Fruit fly (Drosophila melanogaster) whole organism, embryonic: ENCODE data around the gene drongo.

Experiments
- BtbVII ChIP-seq: fragments of 200-800 bp; sonication (Bioruptor generic); optimal IDR thresholded peaks from 3 replicates; lab custom pipeline; 2017; ENCODE audit warnings: missing biosample characterization, mild to moderate bottlenecking, missing genetic modification characterization
- CG10267 ChIP-seq: fragments of 200-800 bp; sonication (Bioruptor generic); optimal IDR thresholded peaks from 2 replicates; lab custom pipeline; 2018; ENCODE audit warnings: missing biosample characterization, mild to moderate bottlenecking, missing genetic modification characterization, moderate library complexity
- CG10959 ChIP-seq: fragments of 200-800 bp; sonication (Bioruptor generic); IDR thresholded peaks from 2 replicates; pipeline ENCODE4 v1.3.6; 2022; ENCODE audit warnings: missing biosample characterization, missing genetic modification characterization
- CG12391 ChIP-seq: fragments of 200-800 bp; sonication (Bioruptor generic); optimal IDR thresholded peaks from 3 replicates; lab custom pipeline; 2018; ENCODE audit warnings: missing biosample characterization, mild to moderate bottlenecking, missing genetic modification characterization, moderate library complexity
- CG15011 ChIP-seq: fragments of 200-800 bp; sonication (Bioruptor generic); optimal IDR thresholded peaks from 3 replicates; lab custom pipeline; 2018; ENCODE audit warnings: missing biosample characterization, mild to moderate bottlenecking, missing genetic modification characterization
- CG17385 ChIP-seq: fragments of 200-800 bp; sonication (Bioruptor generic); optimal IDR thresholded peaks from 3 replicates; lab custom pipeline; 2018; ENCODE audit warnings: missing biosample characterization, mild to moderate bottlenecking, missing genetic modification characterization
- CG2129 ChIP-seq: fragments of 200-800 bp; sonication (Bioruptor generic); IDR thresholded peaks from 2 replicates; pipeline ENCODE4 v1.3.6; 2022; ENCODE audit warnings: missing biosample characterization, missing genetic modification characterization; ENCODE audit not compliant: partially characterized antibody
- CG2199 ChIP-seq: fragments of 200-800 bp; sonication (Bioruptor generic); IDR thresholded peaks from 3 replicates; pipeline ENCODE4 v1.3.6; 2022; ENCODE audit warnings: missing biosample characterization, missing genetic modification characterization
- CG2678 ChIP-seq: fragments of 200-800 bp; sonication (Bioruptor generic); optimal IDR thresholded peaks from 3 replicates; lab custom pipeline; 2019; ENCODE audit warnings: missing biosample characterization, mild to moderate bottlenecking, missing genetic modification characterization, moderate library complexity
- CG2875 ChIP-seq: fragments of 200-800 bp; sonication (Bioruptor generic); optimal IDR thresholded peaks from 2 replicates; lab custom pipeline; 2017; ENCODE audit warnings: missing biosample characterization, mild to moderate bottlenecking, missing genetic modification characterization, missing genetic modification reagents
- CG30431 ChIP-seq: fragments of 200-800 bp; sonication (Bioruptor generic); optimal IDR thresholded peaks from 2 replicates; lab custom pipeline; 2017; ENCODE audit warnings: missing biosample characterization, missing genetic modification characterization
- CG3847 ChIP-seq: fragments of 200-800 bp; sonication (Bioruptor generic); IDR thresholded peaks from 2 replicates; pipeline ENCODE4 v1.3.6; 2022; ENCODE audit warnings: missing biosample characterization, missing genetic modification characterization
- CG6272 ChIP-seq: fragments of 200-800 bp; sonication (Bioruptor generic); IDR thresholded peaks from 2 replicates; pipeline ENCODE4 v1.3.6; 2022; ENCODE audit warnings: missing biosample characterization, missing genetic modification characterization
- CG7928 ChIP-seq: fragments of 200-800 bp; sonication (Bioruptor generic); optimal IDR thresholded peaks from 2 replicates; lab custom pipeline; 2017; ENCODE audit warnings: missing biosample characterization, mild to moderate bottlenecking, missing genetic modification characterization
- Dip2 ChIP-seq: fragments of 200-800 bp; sonication (Bioruptor generic); IDR thresholded peaks from 2 replicates; pipeline ENCODE4 v1.3.6; 2022; ENCODE audit warnings: missing biosample characterization, missing genetic modification characterization
- Dll ChIP-seq: fragments of 200-800 bp; sonication (Bioruptor generic); IDR thresholded peaks from 4 replicates; pipeline ENCODE4 v1.3.6; 2022; ENCODE audit warnings: missing biosample characterization, missing genetic modification characterization; ENCODE audit not compliant: partially characterized antibody
- E2f1 ChIP-seq: fragments of 200-800 bp; sonication (Bioruptor generic); IDR thresholded peaks from 2 replicates; pipeline ENCODE4 v1.3.6; 2022; ENCODE audit warnings: missing biosample characterization, missing genetic modification characterization
- Fer3 ChIP-seq: fragments of 200-800 bp; sonication (Bioruptor generic); optimal IDR thresholded peaks from 2 replicates; lab custom pipeline; 2018; ENCODE audit warnings: missing biosample characterization, mild to moderate bottlenecking, missing genetic modification characterization, moderate library complexity
- Gug ChIP-seq: fragments of 200-800 bp; sonication (Bioruptor generic); IDR thresholded peaks from 4 replicates; pipeline ENCODE4 v1.3.6; 2022; ENCODE audit warnings: missing biosample characterization, missing genetic modification characterization
- H15 ChIP-seq: fragments of 200-800 bp; sonication (Bioruptor generic); IDR thresholded peaks from 3 replicates; pipeline ENCODE4 v1.3.6; 2022; ENCODE audit warnings: missing biosample characterization, missing genetic modification characterization
- Hey ChIP-seq: fragments of 200-800 bp; sonication (Bioruptor generic); optimal IDR thresholded peaks from 3 replicates; lab custom pipeline; 2018; ENCODE audit warnings: missing biosample characterization, mild to moderate bottlenecking, missing genetic modification characterization
- Hr3 ChIP-seq: fragments of 200-800 bp; sonication (Bioruptor generic); optimal IDR thresholded peaks from 3 replicates; lab custom pipeline; 2016; ENCODE audit warnings: missing biosample characterization, missing genetic modification characterization
- Lhr ChIP-seq: fragments of 200-800 bp; sonication (Bioruptor generic); optimal IDR thresholded peaks from 3 replicates; lab custom pipeline; 2017; ENCODE audit warnings: mild to moderate bottlenecking, missing biosample characterization, missing genetic modification reagents, missing genetic modification characterization
- Med ChIP-seq: fragments of 200-800 bp; sonication (Bioruptor generic); peaks from one replicate; lab custom pipeline; 2016; ENCODE audit warnings: missing biosample characterization, missing genetic modification characterization, mild to moderate bottlenecking, inconsistent platforms, moderate library complexity
- NC2α ChIP-seq: fragments of 200-800 bp; sonication (Bioruptor generic); optimal IDR thresholded peaks from 2 replicates; lab custom pipeline; 2016; ENCODE audit warnings: missing biosample characterization, missing genetic modification characterization
- NK7.1 ChIP-seq: fragments of 200-800 bp; sonication (Bioruptor generic); optimal IDR thresholded peaks from 3 replicates; lab custom pipeline; 2016; ENCODE audit warnings: missing biosample characterization, missing genetic modification characterization
- Oli ChIP-seq: fragments of 200-800 bp; sonication (Bioruptor generic); optimal IDR thresholded peaks from 2 replicates; lab custom pipeline; 2018; ENCODE audit warnings: missing biosample characterization, mild to moderate bottlenecking, missing genetic modification characterization, moderate library complexity
- Rx ChIP-seq: fragments of 200-800 bp; sonication (Bioruptor generic); IDR thresholded peaks from 2 replicates; pipeline ENCODE4 v1.3.6; 2022; ENCODE audit warnings: missing biosample characterization, missing genetic modification characterization
- Side ChIP-seq: fragments of 200-800 bp; sonication (Bioruptor generic); optimal IDR thresholded peaks from 2 replicates; lab custom pipeline; 2016; ENCODE audit warnings: missing biosample characterization, missing genetic modification characterization
- Sox102F ChIP-seq: fragments of 200-800 bp; sonication (Bioruptor generic); optimal IDR thresholded peaks from 2 replicates; lab custom pipeline; 2018; ENCODE audit warnings: missing biosample characterization, mild to moderate bottlenecking, missing genetic modification characterization, moderate library complexity
- Trl ChIP-seq, 3 experiments: fragments of >200 bp in 2 of 3; fragments of 200-800 bp in 1 of 3; sonication (Bioruptor generic) in 1 of 3; optimal IDR thresholded peaks; 2 replicates in 1 of 3; 3 replicates in 2 of 3; lab custom pipeline; 2016 to 2017; ENCODE audit warnings: missing biosample characterization in 1 of 3, missing genetic modification characterization in 1 of 3
- ase ChIP-seq: fragments of 200-800 bp; sonication (Bioruptor generic); IDR thresholded peaks from 3 replicates; pipeline ENCODE4 v1.3.6; 2022; ENCODE audit warnings: missing biosample characterization, missing genetic modification characterization
- ash1 ChIP-seq: fragments of 200-800 bp; sonication (Bioruptor generic); optimal IDR thresholded peaks from 2 replicates; lab custom pipeline; 2018; ENCODE audit warnings: missing biosample characterization, mild to moderate bottlenecking, missing genetic modification characterization
- chif ChIP-seq, 2 experiments: fragments of 200-800 bp; sonication (Bioruptor generic); optimal IDR thresholded peaks; 3 replicates each; lab custom pipeline; 2016; ENCODE audit warnings: missing biosample characterization in 2 of 2, missing genetic modification characterization in 2 of 2
- croc ChIP-seq: fragments of 200-800 bp; sonication (Bioruptor generic); conservative IDR thresholded peaks from 3 replicates; pipeline ENCODE4 v1.3.6; 2022; ENCODE audit warnings: missing biosample characterization, missing genetic modification characterization
- disco-r ChIP-seq: fragments of 200-800 bp; sonication (Bioruptor generic); optimal IDR thresholded peaks from 2 replicates; lab custom pipeline; 2016; ENCODE audit warnings: missing biosample characterization, missing genetic modification characterization
- en ChIP-seq: fragments of 200-800 bp; sonication (Bioruptor generic); optimal IDR thresholded peaks from 2 replicates; lab custom pipeline; 2016; ENCODE audit warnings: missing biosample characterization, missing genetic modification characterization
- grau ChIP-seq: fragments of 200-800 bp; optimal IDR thresholded peaks from 3 replicates; lab custom pipeline; 2019; ENCODE audit warnings: missing biosample characterization, mild to moderate bottlenecking, missing genetic modification characterization, moderate library complexity
- gro ChIP-seq: fragments of 200-800 bp; sonication (Bioruptor generic); optimal IDR thresholded peaks from 2 replicates; lab custom pipeline; 2016; ENCODE audit warnings: missing biosample characterization, missing genetic modification characterization
- gsb ChIP-seq: fragments of 200-800 bp; sonication (Bioruptor generic); IDR thresholded peaks from 2 replicates; pipeline ENCODE4 v1.3.6; 2022; ENCODE audit warnings: missing biosample characterization, missing genetic modification characterization
- ken ChIP-seq: fragments of 200-800 bp; sonication (Bioruptor generic); IDR thresholded peaks from 3 replicates; pipeline ENCODE4 v1.3.6; 2022; ENCODE audit warnings: missing biosample characterization, missing genetic modification characterization
- mld ChIP-seq: fragments of 200-800 bp; sonication (Bioruptor generic); IDR thresholded peaks from 3 replicates; pipeline ENCODE4 v1.3.6; 2022; ENCODE audit warnings: missing biosample characterization, missing genetic modification characterization; ENCODE audit not compliant: partially characterized antibody
- nerfin-2 ChIP-seq: fragments of 200-800 bp; sonication (Bioruptor generic); IDR thresholded peaks from 2 replicates; pipeline ENCODE4 v1.3.6; 2022; ENCODE audit warnings: missing biosample characterization, missing genetic modification characterization; ENCODE audit not compliant: partially characterized antibody
- otp ChIP-seq: fragments of 200-800 bp; sonication (Bioruptor generic); IDR thresholded peaks from 3 replicates; pipeline ENCODE4, ENCODE4 v1.3.6; 2022; ENCODE audit warnings: missing biosample characterization, missing genetic modification characterization
- phol ChIP-seq: fragments of 200-800 bp; sonication (Bioruptor generic); optimal IDR thresholded peaks from 3 replicates; lab custom pipeline; 2018; ENCODE audit warnings: missing biosample characterization, mild to moderate bottlenecking, missing genetic modification characterization, moderate library complexity
- ro ChIP-seq: fragments of 200-800 bp; sonication (Bioruptor generic); IDR thresholded peaks from 2 replicates; pipeline ENCODE4 v1.3.6; 2022; ENCODE audit warnings: missing biosample characterization, missing genetic modification characterization
- sens ChIP-seq: fragments of 200-800 bp; sonication (Bioruptor generic); peaks from one replicate; lab custom pipeline; 2016; ENCODE audit warnings: missing biosample characterization, missing genetic modification characterization
- sisA ChIP-seq: fragments of 200-800 bp; sonication (Bioruptor generic); IDR thresholded peaks from 2 replicates; pipeline ENCODE4 v1.3.6; 2022; ENCODE audit warnings: missing biosample characterization, missing genetic modification characterization
- so ChIP-seq: fragments of 200-800 bp; sonication (Bioruptor generic); IDR thresholded peaks from 3 replicates; pipeline ENCODE4 v1.3.6; 2022; ENCODE audit warnings: missing biosample characterization, missing genetic modification characterization
- sqz ChIP-seq: fragments of 200-800 bp; sonication (Bioruptor generic); optimal IDR thresholded peaks from 3 replicates; lab custom pipeline; 2018; ENCODE audit warnings: missing biosample characterization, mild to moderate bottlenecking, missing genetic modification characterization

drongo gene

DNA sequence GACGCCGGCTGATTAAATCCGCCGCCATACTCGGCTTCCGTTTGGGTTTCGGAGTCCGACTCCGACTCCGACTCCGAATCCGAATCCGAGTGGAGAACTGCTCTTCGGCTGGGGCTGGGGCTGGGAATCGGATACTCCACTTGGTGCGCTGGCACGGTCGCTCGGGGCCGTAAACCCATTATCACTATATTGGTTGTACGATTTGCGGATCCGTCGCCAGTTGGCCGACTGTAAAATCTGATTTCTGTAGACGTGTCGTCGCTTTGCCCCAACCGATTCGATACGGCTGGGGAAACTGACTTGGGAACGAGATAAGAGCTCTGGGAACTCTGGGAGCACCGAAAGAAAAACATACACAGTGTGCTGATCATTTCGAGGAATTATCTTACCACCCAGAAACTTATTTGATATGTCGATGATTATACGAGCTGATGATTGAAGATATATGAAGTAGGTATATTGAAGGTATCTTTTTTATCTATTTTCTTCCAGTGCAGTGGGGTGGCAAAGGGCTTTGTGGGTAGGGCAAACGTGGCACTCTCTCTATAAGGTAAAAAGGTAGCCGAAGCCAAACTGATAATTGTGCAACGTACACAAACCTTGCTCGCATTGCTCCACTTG, 7.1 kb upstream of the drongo start (continued):
- TF ChIP-seq CG30431 (GFP tag; lab: Kevin White, UChicago) (no peak), CG10959 (GFP tag; lab: Robert Waterston, UW) (no peak), CG3847 (GFP tag; lab: Robert Waterston, UW) (peak; percentile 51; the same call in 1 of the 2 replicates), Hey (tag; lab: Kevin White, UChicago) (no peak), sisA (GFP tag; lab: Robert Waterston, UW) (peak; percentile 76), Hr3 (peak; percentile 42), Sox102F (GFP tag; lab: Kevin White, UChicago) (peak; percentile 82), Lhr (GFP tag; lab: Kevin White, UChicago) (no peak), so (GFP tag; lab: Robert Waterston, UW) (0 out of 3 replicates have a peak, but pooled peaks have one; percentile 50), NC2α (GFP tag; lab: Kevin White, UChicago) (no peak), sens (GFP tag; lab: Kevin White, UChicago) (peak; percentile 89), CG15011 (GFP tag; lab: Kevin White, UChicago) (no peak), CG12391 (tag; lab: Kevin White, UChicago) (peak; percentile 74), en (GFP tag; lab: Kevin White, UChicago) (peak; percentile 48), chif (GFP tag; optimal IDR thresholded peaks at IDR 0.05; lab: Kevin White, UChicago) (peak; percentile 52 to 58), Trl (optimal IDR thresholded peaks at IDR 0.05; lab: Kevin White, UChicago) (no peak), Trl (GFP tag; optimal IDR thresholded peaks at IDR 0.05; lab: Kevin White, UChicago) (peak; percentile 33), croc (GFP tag; lab: Robert Waterston, UW) (peak; percentile 25; the same call in 1 of the 3 replicates), Side (GFP tag; lab: Kevin White, UChicago) (peak; percentile 8), E2f1 (GFP tag; lab: Robert Waterston, UW) (peak; percentile 64), Dip2 (GFP tag; lab: Robert Waterston, UW) (no peak), CG2199 (GFP tag; lab: Robert Waterston, UW) (no peak), disco-r (GFP tag; lab: Kevin White, UChicago) (peak; percentile 57), CG2875 (GFP tag; lab: Kevin White, UChicago) (peak; percentile 25), CG2678 (tag; lab: Kevin White, UChicago) (peak; percentile 55), Oli (tag; lab: Kevin White, UChicago) (peak; percentile 48), ash1 (GFP tag; lab: Kevin White, UChicago) (no peak), CG10267 (tag; lab: Kevin White, UChicago) (peak; percentile 41), Med (GFP tag; lab: Kevin White, UChicago) (peak; percentile 80), ase (GFP tag; lab: Robert Waterston, UW) (no peak), gsb (no peak), CG7928 (GFP tag; lab: Kevin White, UChicago) (no peak), mld (GFP tag; lab: Robert Waterston, UW) (no peak), sqz (peak; percentile 7), nerfin-2 (GFP tag; lab: Robert Waterston, UW) (no peak), ro (GFP tag; lab: Robert Waterston, UW) (no peak), gro (GFP tag; lab: Kevin White, UChicago) (no peak), CG6272 (GFP tag; lab: Robert Waterston, UW) (0 out of 2 replicates have a peak, but pooled peaks have one; percentile 23), Gug (GFP tag; lab: Robert Waterston, UW) (peak; percentile 28; the same call in 2 of the 4 replicates), CG17385 (GFP tag; lab: Kevin White, UChicago) (peak; percentile 72), grau (tag; lab: Kevin White, UChicago) (peak; percentile 45), BtbVII (GFP tag; lab: Kevin White, UChicago) (no peak), Dll (GFP tag; lab: Robert Waterston, UW) (no peak), NK7.1 (GFP tag; lab: Kevin White, UChicago) (peak; percentile 8), Rx (peak; percentile 47; the same call in 1 of the 2 replicates), otp (GFP tag; lab: Robert Waterston, UW) (peak; percentile 73), H15 (peak; percentile 64; the same call in 2 of the 3 replicates), Fer3 (tag; lab: Kevin White, UChicago) (peak; percentile 27), CG2129 (no peak), ken (GFP tag; lab: Robert Waterston, UW) (peak; percentile 53; the same call in 1 of the 3 replicates), phol (tag; lab: Kevin White, UChicago) (peak; percentile 36)
